Worm (Caenorhabditis elegans) whole organism, early embryonic: ENCODE measurements around the gene F52H3.6.

Experiments
- B0310.2 ChIP-seq: sonication (generic microtip); optimal IDR thresholded peaks from 2 replicates; lab custom pipeline; 2016; ENCODE audit warnings: mild to moderate bottlenecking, missing genetic modification characterization, missing compliant biosample characterization
- F13C5.2 ChIP-seq: sonication (generic microtip); optimal IDR thresholded peaks from 2 replicates; lab custom pipeline; 2017; ENCODE audit warnings: mild to moderate bottlenecking, missing genetic modification characterization, inconsistent platforms, missing compliant biosample characterization
- ama-1 ChIP-seq: fragments of 150-350 bp; optimal IDR thresholded peaks from 2 replicates; lab custom pipeline; 2014
- ceh-36 ChIP-seq: sonication (generic microtip); optimal IDR thresholded peaks from 2 replicates; lab custom pipeline; 2016; ENCODE audit warnings: missing genetic modification characterization, inconsistent platforms, missing compliant biosample characterization
- ets-7 ChIP-seq: sonication (generic microtip); optimal IDR thresholded peaks from 2 replicates; lab custom pipeline; 2016; ENCODE audit warnings: missing genotype, missing genetic modification characterization, missing compliant biosample characterization
- flt-1 ChIP-seq: fragments of 200-800 bp; sonication (Bioruptor generic); IDR thresholded peaks from 2 replicates; pipeline ENCODE4 v1.3.6; 2022; ENCODE audit warnings: missing genetic modification characterization, missing compliant biosample characterization
- hmbx-1 ChIP-seq: sonication (generic microtip); optimal IDR thresholded peaks from 2 replicates; lab custom pipeline; 2016; ENCODE audit warnings: mild to moderate bottlenecking, missing genetic modification characterization, missing compliant biosample characterization
- hmg-4 ChIP-seq: fragments of 200-800 bp; sonication (Bioruptor generic); optimal IDR thresholded peaks from 2 replicates; lab custom pipeline; 2018; ENCODE audit warnings: mild to moderate bottlenecking, missing genetic modification characterization, missing compliant biosample characterization
- pes-1 ChIP-seq: fragments of 200-800 bp; sonication (Bioruptor generic); IDR thresholded peaks from 2 replicates; pipeline ENCODE4 v1.3.6; 2022; ENCODE audit warnings: missing genetic modification reagents, missing genetic modification characterization, missing compliant biosample characterization
- scrt-1 ChIP-seq: fragments of 200-800 bp; sonication (Bioruptor generic); IDR thresholded peaks from 2 replicates; pipeline ENCODE4 v1.3.6; 2022; ENCODE audit warnings: missing genetic modification characterization, missing compliant biosample characterization
- sea-1 ChIP-seq: fragments of 200-800 bp; sonication (Bioruptor generic); conservative IDR thresholded peaks from 2 replicates; pipeline ENCODE4 v1.3.6; 2022; ENCODE audit warnings: missing genetic modification characterization, missing compliant biosample characterization
- tbx-11 ChIP-seq: fragments of 200-800 bp; sonication (Bioruptor generic); IDR thresholded peaks from 2 replicates; pipeline ENCODE4 v1.3.6; 2022; ENCODE audit warnings: missing genetic modification characterization, missing compliant biosample characterization
- tra-4 ChIP-seq: sonication (generic microtip); optimal IDR thresholded peaks from 2 replicates; lab custom pipeline; 2017; ENCODE audit warnings: missing genetic modification characterization, missing compliant biosample characterization

ce11 chrII:9990812-9991211 is 37.4 kb downstream of the F52H3.6 start, which contains the start of gene lec-3:
- TF ChIP-seq flt-1 (GFP tag; lab: Robert Waterston, UW) (no peak), ceh-36 (tag; lab: Kevin White, UChicago) (no peak), ets-7 (tag; lab: Kevin White, UChicago) (no peak), ama-1 (lab: Kevin White, UChicago) (no peak), sea-1 (no peak), scrt-1 (no peak), pes-1 (GFP tag; lab: Robert Waterston, UW) (no peak), F13C5.2 (tag; lab: Kevin White, UChicago) (no peak), hmg-4 (GFP tag; lab: Kevin White, UChicago) (no peak), tbx-11 (GFP tag; lab: Robert Waterston, UW) (no peak), tra-4 (tag; lab: Kevin White, UChicago) (no peak), hmbx-1 (tag; lab: Kevin White, UChicago) (no peak), B0310.2 (tag; lab: Kevin White, UChicago) (no peak)
